Worm (Caenorhabditis elegans) whole organism, L3 larva: ENCODE measurements around the gene T01D3.3.

Experiments used
- R02D3.7 ChIP-seq: fragments of 150-350 bp; optimal IDR thresholded peaks from 2 replicates; lab custom pipeline; 2014; ENCODE audit warnings: missing biosample characterization, missing genetic modification characterization
- ZK546.5 ChIP-seq: sonication (generic microtip); optimal IDR thresholded peaks from 2 replicates; lab custom pipeline; 2017; ENCODE audit warnings: missing biosample characterization, missing genetic modification characterization
- aly-2 ChIP-seq: fragments of 150-350 bp; optimal IDR thresholded peaks from 2 replicates; lab custom pipeline; 2014; ENCODE audit warnings: missing biosample characterization, missing genetic modification characterization
- ama-1 ChIP-seq: fragments of 150-350 bp; optimal IDR thresholded peaks from 2 replicates; lab custom pipeline; 2018
- ceh-16 ChIP-seq: sonication (generic microtip); optimal IDR thresholded peaks from 2 replicates; lab custom pipeline; 2017; ENCODE audit warnings: missing biosample characterization, missing genetic modification characterization
- ceh-28 ChIP-seq: fragments of 150-350 bp; optimal IDR thresholded peaks from 2 replicates; lab custom pipeline; 2014; ENCODE audit warnings: missing biosample characterization, missing genetic modification reagents, missing genetic modification characterization
- ceh-82 ChIP-seq: fragments of 150-350 bp; optimal IDR thresholded peaks from 2 replicates; lab custom pipeline; 2014; ENCODE audit warnings: missing biosample characterization, missing genetic modification characterization
- ceh-9 ChIP-seq: sonication (generic microtip); optimal IDR thresholded peaks from 2 replicates; lab custom pipeline; 2018; ENCODE audit warnings: missing biosample characterization, missing genetic modification characterization
- daf-12 ChIP-seq: fragments of 150-350 bp; optimal IDR thresholded peaks from 2 replicates; lab custom pipeline; 2014; ENCODE audit warnings: missing biosample characterization, missing genetic modification reagents, missing genetic modification characterization
- egl-27 ChIP-seq: sonication (generic microtip); optimal IDR thresholded peaks from 4 replicates; lab custom pipeline; 2017; ENCODE audit warnings: missing biosample characterization, missing genetic modification reagents, missing genetic modification characterization
- egl-5 ChIP-seq: fragments of 150-350 bp; optimal IDR thresholded peaks from 2 replicates; lab custom pipeline; 2017; ENCODE audit warnings: missing biosample characterization, missing genetic modification reagents, missing genetic modification characterization, inconsistent platforms
- elt-1 ChIP-seq: fragments of 150-350 bp; optimal IDR thresholded peaks from 2 replicates; lab custom pipeline; 2014; ENCODE audit warnings: missing biosample characterization, missing genetic modification characterization
- elt-2 ChIP-seq: sonication (generic microtip); optimal IDR thresholded peaks from 2 replicates; lab custom pipeline; 2016; ENCODE audit warnings: missing genetic modification reagents, mild to moderate bottlenecking, missing genetic modification characterization, missing compliant biosample characterization
- elt-3 ChIP-seq, 3 experiments: fragments of 150-350 bp in 1 of 3; sonication (generic microtip) in 2 of 3; optimal IDR thresholded peaks; 2 replicates in 2 of 3; 4 replicates in 1 of 3; lab custom pipeline; 2014 to 2017; ENCODE audit warnings: missing biosample characterization in 3 of 3, missing genetic modification characterization in 3 of 3
- eor-1 ChIP-seq, 2 experiments: fragments of 150-350 bp; optimal IDR thresholded peaks; 2 replicates each; lab custom pipeline; 2014 to 2018; ENCODE audit warnings: missing biosample characterization in 2 of 2, missing genetic modification characterization in 2 of 2
- fkh-10 ChIP-seq: sonication (generic microtip); optimal IDR thresholded peaks from 2 replicates; lab custom pipeline; 2017; ENCODE audit warnings: missing biosample characterization, missing genetic modification reagents, missing genetic modification characterization
- fkh-2 ChIP-seq: fragments of 150-350 bp; optimal IDR thresholded peaks from 2 replicates; lab custom pipeline; 2014; ENCODE audit warnings: missing biosample characterization, missing genetic modification reagents, missing genetic modification characterization
- fos-1 ChIP-seq: fragments of 150-350 bp; optimal IDR thresholded peaks from 2 replicates; lab custom pipeline; 2014; ENCODE audit warnings: missing biosample characterization, missing genetic modification characterization
- hmg-11 ChIP-seq: sonication (generic microtip); optimal IDR thresholded peaks from 2 replicates; lab custom pipeline; 2016; ENCODE audit warnings: missing genetic modification characterization, missing compliant biosample characterization
- jun-1 ChIP-seq: fragments of 150-350 bp; optimal IDR thresholded peaks from 2 replicates; lab custom pipeline; 2014; ENCODE audit warnings: missing biosample characterization, missing genetic modification reagents, missing genetic modification characterization
- lin-15B ChIP-seq: fragments of 150-350 bp; optimal IDR thresholded peaks from 2 replicates; lab custom pipeline; 2014; ENCODE audit warnings: missing biosample characterization, missing genetic modification characterization
- lsy-12 ChIP-seq: sonication (generic microtip); optimal IDR thresholded peaks from 2 replicates; lab custom pipeline; 2016; ENCODE audit warnings: mild to moderate bottlenecking, missing genetic modification characterization, missing compliant biosample characterization
- mdl-1 ChIP-seq: fragments of 150-350 bp; optimal IDR thresholded peaks from 2 replicates; lab custom pipeline; 2014; ENCODE audit warnings: missing biosample characterization, missing genetic modification characterization
- mml-1 ChIP-seq: fragments of 150-350 bp; sonication (generic microtip); optimal IDR thresholded peaks from 3 replicates; lab custom pipeline; 2014; ENCODE audit warnings: missing biosample characterization, missing genetic modification characterization
- nfya-1 ChIP-seq: sonication (generic microtip); optimal IDR thresholded peaks from 2 replicates; lab custom pipeline; 2017; ENCODE audit warnings: missing genetic modification characterization, mild to moderate bottlenecking, missing compliant biosample characterization, antibody characterized with exemption, moderate library complexity; ENCODE audit not compliant: insufficient read depth
- nhr-12 ChIP-seq: fragments of 150-350 bp; optimal IDR thresholded peaks from 2 replicates; lab custom pipeline; 2014; ENCODE audit warnings: missing biosample characterization, missing genetic modification characterization
- nhr-23 ChIP-seq: fragments of 150-350 bp; optimal IDR thresholded peaks from 2 replicates; lab custom pipeline; 2014; ENCODE audit warnings: missing biosample characterization, missing genetic modification reagents, missing genetic modification characterization
- nhr-237 ChIP-seq: fragments of 150-350 bp; optimal IDR thresholded peaks from 2 replicates; lab custom pipeline; 2014; ENCODE audit warnings: missing biosample characterization, missing genetic modification characterization
- nhr-25 ChIP-seq: sonication (generic microtip); optimal IDR thresholded peaks from 2 replicates; lab custom pipeline; 2017; ENCODE audit warnings: missing biosample characterization, missing genetic modification characterization
- nhr-28 ChIP-seq: fragments of 150-350 bp; optimal IDR thresholded peaks from 2 replicates; lab custom pipeline; 2014; ENCODE audit warnings: missing biosample characterization, missing genetic modification characterization
- nhr-43 ChIP-seq: sonication (generic microtip); optimal IDR thresholded peaks from 2 replicates; lab custom pipeline; 2016; ENCODE audit warnings: mild to moderate bottlenecking, missing genetic modification characterization, missing compliant biosample characterization; ENCODE audit not compliant: poor library complexity, severe bottlenecking
- nhr-67 ChIP-seq: fragments of 150-350 bp; optimal IDR thresholded peaks from 2 replicates; lab custom pipeline; 2014; ENCODE audit warnings: missing biosample characterization, missing genetic modification characterization
- nhr-76 ChIP-seq: fragments of 150-350 bp; sonication (generic microtip); optimal IDR thresholded peaks from 5 replicates; lab custom pipeline; 2014; ENCODE audit warnings: missing biosample characterization, missing genetic modification characterization
- nhr-77 ChIP-seq: fragments of 150-350 bp; optimal IDR thresholded peaks from 2 replicates; lab custom pipeline; 2014; ENCODE audit warnings: missing biosample characterization, missing genetic modification characterization
- pha-4 ChIP-seq: fragments of 150-350 bp; optimal IDR thresholded peaks from 2 replicates; lab custom pipeline; 2014; ENCODE audit warnings: missing biosample characterization, missing genetic modification reagents, missing genetic modification characterization
- pqm-1 ChIP-seq: fragments of 150-350 bp; optimal IDR thresholded peaks from 2 replicates; lab custom pipeline; 2017; ENCODE audit warnings: missing biosample characterization, missing genetic modification characterization, inconsistent platforms
- sea-2 ChIP-seq: fragments of 150-350 bp; sonication (generic microtip); optimal IDR thresholded peaks from 4 replicates; lab custom pipeline; 2014; ENCODE audit warnings: missing biosample characterization, missing genetic modification reagents, missing genetic modification characterization
- skn-1 ChIP-seq: fragments of 150-350 bp; optimal IDR thresholded peaks from 2 replicates; lab custom pipeline; 2014; ENCODE audit warnings: missing biosample characterization, missing genetic modification characterization
- snpc-4 ChIP-seq: fragments of 150-350 bp; optimal IDR thresholded peaks from 2 replicates; lab custom pipeline; 2014; ENCODE audit warnings: missing biosample characterization, missing genetic modification characterization
- tbx-2 ChIP-seq: sonication (generic microtip); optimal IDR thresholded peaks from 2 replicates; lab custom pipeline; 2016; ENCODE audit warnings: mild to moderate bottlenecking, missing genetic modification characterization, missing compliant biosample characterization
- unc-39 ChIP-seq: sonication (generic microtip); optimal IDR thresholded peaks from 4 replicates; lab custom pipeline; 2017; ENCODE audit warnings: missing biosample characterization, missing genetic modification characterization
- zag-1 ChIP-seq: fragments of 150-350 bp; optimal IDR thresholded peaks from 2 replicates; lab custom pipeline; 2014; ENCODE audit warnings: missing biosample characterization, missing genetic modification characterization
- ztf-11 ChIP-seq: fragments of 150-350 bp; optimal IDR thresholded peaks from 2 replicates; lab custom pipeline; 2014; ENCODE audit warnings: missing biosample characterization, missing genetic modification characterization
- ztf-4 ChIP-seq: fragments of 150-350 bp; optimal IDR thresholded peaks from 2 replicates; lab custom pipeline; 2014; ENCODE audit warnings: missing biosample characterization, missing genetic modification characterization

The T01D3.3 gene

ce11 chrV:13703960-13704359 is at the start of gene T01D3.3:
T01D3.3 (plus strand) TSS chrV:13704271.
- TF ChIP-seq pha-4 (tag; lab: Kevin White, UChicago) (no peak), lin-15B (tag; lab: Kevin White, UChicago) (no peak), sea-2 (GFP tag; lab: Kevin White, UChicago) (no peak), ZK546.5 (no peak), nhr-237 (tag; lab: Kevin White, UChicago) (no peak), skn-1 (tag; lab: Kevin White, UChicago) (no peak), mdl-1 (tag; lab: Kevin White, UChicago) (no peak), eor-1 (tag; optimal IDR thresholded peaks at IDR 0.05; lab: Kevin White, UChicago) (no peak), tbx-2 (tag; lab: Kevin White, UChicago) (no peak), ceh-28 (tag; lab: Kevin White, UChicago) (no peak), nhr-12 (tag; lab: Kevin White, UChicago) (no peak), ama-1 (no peak), fkh-10 (GFP tag; lab: Kevin White, UChicago) (no peak), ceh-9 (tag; lab: Kevin White, UChicago) (no peak), nhr-25 (tag; lab: Kevin White, UChicago) (peak; percentile 83), egl-5 (peak; percentile 78), nfya-1 (tag; lab: Kevin White, UChicago) (no peak), jun-1 (tag; lab: Kevin White, UChicago) (no peak)

- TF ChIP-seq ztf-4 (tag; lab: Kevin White, UChicago): no peak
- no peak for TF ChIP-seq elt-3 (tag; optimal IDR thresholded peaks at IDR 0.05; lab: Kevin White, UChicago)
- no peak for TF ChIP-seq snpc-4 (tag; lab: Kevin White, UChicago)
- peak; percentile 1 for TF ChIP-seq pha-4 (tag; lab: Kevin White, UChicago)
- no peak for TF ChIP-seq ztf-11 (tag; lab: Kevin White, UChicago)
- TF ChIP-seq egl-5: no peak
- TF ChIP-seq elt-2: no peak
- peak; percentile 34 for TF ChIP-seq nhr-43
- no peak for TF ChIP-seq fkh-10 (GFP tag; lab: Kevin White, UChicago)
- no peak for TF ChIP-seq lin-15B (tag; lab: Kevin White, UChicago)
- no peak for TF ChIP-seq zag-1 (tag; lab: Kevin White, UChicago)
- no peak for TF ChIP-seq sea-2 (GFP tag; lab: Kevin White, UChicago)
- no peak for TF ChIP-seq ceh-16 (tag; lab: Kevin White, UChicago)
- TF ChIP-seq nhr-67 (tag; lab: Kevin White, UChicago): no peak
- no peak for TF ChIP-seq nhr-28
- no peak for TF ChIP-seq ceh-82 (tag; lab: Kevin White, UChicago)
- TF ChIP-seq nhr-76 (tag; lab: Kevin White, UChicago): no peak
- no peak for TF ChIP-seq nhr-12 (tag; lab: Kevin White, UChicago)
- TF ChIP-seq ama-1: peak; percentile 70
- TF ChIP-seq nhr-77: no peak
- no peak for TF ChIP-seq hmg-11
- TF ChIP-seq daf-12 (tag; lab: Kevin White, UChicago): no peak
- no peak for TF ChIP-seq mml-1 (tag; lab: Kevin White, UChicago)
- no peak for TF ChIP-seq egl-27 (tag; lab: Kevin White, UChicago)
- TF ChIP-seq, all 47 proteins: peak for 3
Observed at ce11 chrV:13654394-13654792, 49.7 kb upstream of the T01D3.3 start.

- TF ChIP-seq egl-27 (tag; lab: Kevin White, UChicago) (no peak), nhr-76 (tag; lab: Kevin White, UChicago) (no peak), skn-1 (tag; lab: Kevin White, UChicago) (no peak), pha-4 (tag; lab: Kevin White, UChicago) (peak; percentile 83), ceh-82 (tag; lab: Kevin White, UChicago) (no peak), ceh-16 (tag; lab: Kevin White, UChicago) (no peak), snpc-4 (tag; lab: Kevin White, UChicago) (peak; percentile 37), nhr-25 (tag; lab: Kevin White, UChicago) (peak; percentile 81), pqm-1 (tag; lab: Kevin White, UChicago) (peak; percentile 1), nhr-67 (tag; lab: Kevin White, UChicago) (no peak), fos-1 (no peak), nhr-43 (peak; percentile 75), tbx-2 (tag; lab: Kevin White, UChicago) (peak; percentile 9), eor-1 (tag; optimal IDR thresholded peaks at IDR 0.05; lab: Kevin White, UChicago) (no peak), ZK546.5 (no peak), elt-3 (tag; optimal IDR thresholded peaks at IDR 0.05; lab: Kevin White, UChicago) (no peak), mdl-1 (tag; lab: Kevin White, UChicago) (peak; percentile 11), hmg-11 (peak; percentile 47), nhr-23 (tag; lab: Kevin White, UChicago) (peak; percentile 84), unc-39 (tag; lab: Kevin White, UChicago) (no peak), nhr-237 (tag; lab: Kevin White, UChicago) (no peak), R02D3.7 (peak; percentile 14), fkh-10 (GFP tag; lab: Kevin White, UChicago) (peak; percentile 51), ceh-9 (tag; lab: Kevin White, UChicago) (no peak), jun-1 (tag; lab: Kevin White, UChicago) (peak; percentile 7), nhr-28 (peak; percentile 21), elt-2 (peak; percentile 28), elt-1 (peak; percentile 61), nhr-77 (no peak), aly-2 (tag; lab: Kevin White, UChicago) (no peak), egl-5 (peak; percentile 70), mml-1 (tag; lab: Kevin White, UChicago) (no peak), fkh-2 (tag; lab: Kevin White, UChicago) (no peak), ztf-11 (tag; lab: Kevin White, UChicago) (no peak), lsy-12 (peak; percentile 52), ceh-28 (tag; lab: Kevin White, UChicago) (peak; percentile 51), nfya-1 (tag; lab: Kevin White, UChicago) (peak; percentile 80)
Observed at ce11 chrV:13655202-13655764, 48.8 kb upstream of the T01D3.3 start.
